Worm (Caenorhabditis elegans) whole organism, L3 larva: ENCODE results near the gene asm-1.

Experiments
- R02D3.7 ChIP-seq: fragments of 150-350 bp; optimal IDR thresholded peaks from 2 replicates; lab custom pipeline; 2014; ENCODE audit warnings: missing biosample characterization, missing genetic modification characterization
- ZK546.5 ChIP-seq: sonication (generic microtip); optimal IDR thresholded peaks from 2 replicates; lab custom pipeline; 2017; ENCODE audit warnings: missing biosample characterization, missing genetic modification characterization
- ama-1 ChIP-seq: fragments of 150-350 bp; optimal IDR thresholded peaks from 2 replicates; lab custom pipeline; 2018
- ceh-82 ChIP-seq: fragments of 150-350 bp; optimal IDR thresholded peaks from 2 replicates; lab custom pipeline; 2014; ENCODE audit warnings: missing biosample characterization, missing genetic modification characterization
- elt-1 ChIP-seq: fragments of 150-350 bp; optimal IDR thresholded peaks from 2 replicates; lab custom pipeline; 2014; ENCODE audit warnings: missing biosample characterization, missing genetic modification characterization
- fkh-10 ChIP-seq: sonication (generic microtip); optimal IDR thresholded peaks from 2 replicates; lab custom pipeline; 2017; ENCODE audit warnings: missing biosample characterization, missing genetic modification reagents, missing genetic modification characterization
- nfya-1 ChIP-seq: sonication (generic microtip); optimal IDR thresholded peaks from 2 replicates; lab custom pipeline; 2017; ENCODE audit warnings: missing genetic modification characterization, mild to moderate bottlenecking, missing compliant biosample characterization, antibody characterized with exemption, moderate library complexity; ENCODE audit not compliant: insufficient read depth
- nhr-23 ChIP-seq: fragments of 150-350 bp; optimal IDR thresholded peaks from 2 replicates; lab custom pipeline; 2014; ENCODE audit warnings: missing biosample characterization, missing genetic modification reagents, missing genetic modification characterization
- nhr-28 ChIP-seq: fragments of 150-350 bp; optimal IDR thresholded peaks from 2 replicates; lab custom pipeline; 2014; ENCODE audit warnings: missing biosample characterization, missing genetic modification characterization
- pqm-1 ChIP-seq: fragments of 150-350 bp; optimal IDR thresholded peaks from 2 replicates; lab custom pipeline; 2017; ENCODE audit warnings: missing biosample characterization, missing genetic modification characterization, inconsistent platforms
- snpc-4 ChIP-seq: fragments of 150-350 bp; optimal IDR thresholded peaks from 2 replicates; lab custom pipeline; 2014; ENCODE audit warnings: missing biosample characterization, missing genetic modification characterization
- unc-39 ChIP-seq: sonication (generic microtip); optimal IDR thresholded peaks from 4 replicates; lab custom pipeline; 2017; ENCODE audit warnings: missing biosample characterization, missing genetic modification characterization
- unc-62 ChIP-seq: fragments of 150-350 bp; sonication (generic microtip); optimal IDR thresholded peaks from 4 replicates; lab custom pipeline; 2014; ENCODE audit warnings: missing biosample characterization, missing genetic modification reagents, missing genetic modification characterization
- zag-1 ChIP-seq: fragments of 150-350 bp; optimal IDR thresholded peaks from 2 replicates; lab custom pipeline; 2014; ENCODE audit warnings: missing biosample characterization, missing genetic modification characterization

ce11 chrII:6932978-6933377 lies 23.1 kb downstream of the asm-1 start:
- TF ChIP-seq ZK546.5 (tag; lab: Kevin White, UChicago) (no peak), fkh-10 (no peak), elt-1 (tag; lab: Kevin White, UChicago) (no peak), snpc-4 (tag; lab: Kevin White, UChicago) (no peak), ceh-82 (tag; lab: Kevin White, UChicago) (no peak), pqm-1 (tag; lab: Kevin White, UChicago) (no peak), R02D3.7 (tag; lab: Kevin White, UChicago) (no peak), unc-62 (no peak), nfya-1 (no peak), ama-1 (lab: Kevin White, UChicago) (no peak), zag-1 (no peak), nhr-28 (tag; lab: Kevin White, UChicago) (no peak), nhr-23 (tag; lab: Kevin White, UChicago) (no peak), unc-39 (tag; lab: Kevin White, UChicago) (no peak)
